Worm (Caenorhabditis elegans) whole organism, young adult: Measurements from ENCODE around the gene ZK287.1.

ENCODE experiments used
- B0035.1 ChIP-seq: sonication (generic microtip); optimal IDR thresholded peaks from 2 replicates; lab custom pipeline; 2016; ENCODE audit warnings: missing genetic modification characterization, mild to moderate bottlenecking, missing compliant biosample characterization, missing genotype, missing genetic modification reagents
- C06A6.2 ChIP-seq: fragments of 200-800 bp; sonication (Bioruptor generic); conservative IDR thresholded peaks from 2 replicates; pipeline ENCODE4 v1.3.6; 2022; ENCODE audit warnings: missing genetic modification characterization, missing compliant biosample characterization
- C17E4.6 ChIP-seq: fragments of 200-800 bp; sonication (Bioruptor generic); IDR thresholded peaks from 2 replicates; pipeline ENCODE4 v1.3.6; 2022; ENCODE audit warnings: missing genetic modification reagents, missing genetic modification characterization, missing compliant biosample characterization
- F10E7.11 ChIP-seq: sonication (generic microtip); optimal IDR thresholded peaks from 2 replicates; lab custom pipeline; 2017; ENCODE audit warnings: mild to moderate bottlenecking, missing genetic modification characterization, moderate library complexity, missing compliant biosample characterization
- F52B5.7 ChIP-seq: sonication (generic microtip); optimal IDR thresholded peaks from 2 replicates; lab custom pipeline; 2016; ENCODE audit warnings: mild to moderate bottlenecking, missing genetic modification characterization, missing compliant biosample characterization
- K11D2.4 ChIP-seq: fragments of 200-800 bp; sonication (Bioruptor generic); IDR thresholded peaks from 2 replicates; pipeline ENCODE4 v1.3.6; 2022; ENCODE audit warnings: missing genetic modification reagents, missing genetic modification characterization, missing compliant biosample characterization
- K12H6.12 ChIP-seq: fragments of 200-800 bp; sonication (Bioruptor generic); optimal IDR thresholded peaks from 2 replicates; lab custom pipeline; 2018; ENCODE audit warnings: mild to moderate bottlenecking, missing genetic modification characterization, missing compliant biosample characterization
- Y53F4B.3 ChIP-seq: fragments of 200-800 bp; sonication (Bioruptor generic); IDR thresholded peaks from 2 replicates; pipeline ENCODE4 v1.3.6; 2022; ENCODE audit warnings: missing genetic modification reagents, missing genetic modification characterization, missing compliant biosample characterization
- Y56A3A.18 ChIP-seq: fragments of 200-800 bp; sonication (Bioruptor generic); IDR thresholded peaks from 2 replicates; pipeline ENCODE4 v1.3.6; 2022; ENCODE audit warnings: missing genetic modification reagents, missing genetic modification characterization, missing compliant biosample characterization
- ZK185.1 ChIP-seq: sonication (generic microtip); optimal IDR thresholded peaks from 2 replicates; lab custom pipeline; 2016; ENCODE audit warnings: mild to moderate bottlenecking, missing genetic modification characterization, missing compliant biosample characterization; ENCODE audit not compliant: poor library complexity, severe bottlenecking
- athp-1 ChIP-seq: sonication (generic microtip); optimal IDR thresholded peaks from 2 replicates; lab custom pipeline; 2017; ENCODE audit warnings: mild to moderate bottlenecking, missing genetic modification characterization, missing compliant biosample characterization
- attf-5 ChIP-seq: fragments of 200-800 bp; sonication (Bioruptor generic); optimal IDR thresholded peaks from 2 replicates; lab custom pipeline; 2018; ENCODE audit warnings: mild to moderate bottlenecking, missing genetic modification characterization, missing compliant biosample characterization
- bed-2 ChIP-seq: fragments of 200-800 bp; sonication (Bioruptor generic); IDR thresholded peaks from 2 replicates; pipeline ENCODE4 v1.3.6; 2022; ENCODE audit warnings: missing genetic modification reagents, missing genetic modification characterization, missing compliant biosample characterization
- cebp-2 ChIP-seq: fragments of 200-800 bp; sonication (Bioruptor generic); IDR thresholded peaks from 2 replicates; pipeline ENCODE4 v1.3.6; 2022; ENCODE audit warnings: missing genetic modification characterization, missing compliant biosample characterization
- ceh-40 ChIP-seq: fragments of 200-800 bp; sonication (Bioruptor generic); IDR thresholded peaks from 2 replicates; pipeline ENCODE4 v1.3.6; 2022; ENCODE audit warnings: missing genetic modification characterization, missing compliant biosample characterization
- ekl-4 ChIP-seq: fragments of 200-800 bp; sonication (Bioruptor generic); IDR thresholded peaks from 2 replicates; pipeline ENCODE4 v1.3.6; 2022; ENCODE audit warnings: missing genetic modification reagents, missing genetic modification characterization, missing compliant biosample characterization
- fkh-3 ChIP-seq: sonication (generic microtip); optimal IDR thresholded peaks from 2 replicates; lab custom pipeline; 2016; ENCODE audit warnings: mild to moderate bottlenecking, missing genetic modification characterization, missing compliant biosample characterization
- hmg-1.2 ChIP-seq: fragments of 200-800 bp; sonication (Bioruptor generic); IDR thresholded peaks from 2 replicates; pipeline ENCODE4 v1.3.6; 2022; ENCODE audit warnings: missing genetic modification reagents, missing genetic modification characterization, missing compliant biosample characterization
- let-607 ChIP-seq, 2 experiments: fragments of 200-800 bp in 1 of 2; sonication (Bioruptor generic) in 1 of 2; sonication (generic microtip) in 1 of 2; optimal IDR thresholded peaks; 2 replicates each; lab custom pipeline; 2016 to 2018; ENCODE audit warnings: mild to moderate bottlenecking in 2 of 2, missing compliant biosample characterization in 2 of 2, missing genetic modification characterization in 2 of 2, moderate library complexity in 2 of 2, missing genotype in 1 of 2
- lin-35 ChIP-seq, 3 experiments: fragments of 150-350 bp in 2 of 3; sonication (generic microtip) in 1 of 3; optimal IDR thresholded peaks; 2 replicates each; lab custom pipeline; 2014 to 2018; ENCODE audit warnings: missing biosample characterization in 3 of 3, missing genetic modification characterization in 3 of 3, missing genetic modification reagents in 3 of 3
- madf-6 ChIP-seq: fragments of 200-800 bp; sonication (Bioruptor generic); IDR thresholded peaks from 2 replicates; pipeline ENCODE4 v1.3.6; 2022; ENCODE audit warnings: missing genetic modification reagents, missing genetic modification characterization, missing compliant biosample characterization
- mel-28 ChIP-seq: sonication (generic microtip); optimal IDR thresholded peaks from 2 replicates; lab custom pipeline; 2016; ENCODE audit warnings: borderline replicate concordance, mild to moderate bottlenecking, missing genetic modification characterization, missing compliant biosample characterization
- mes-4 ChIP-seq: sonication (generic microtip); optimal IDR thresholded peaks from 2 replicates; lab custom pipeline; 2016; ENCODE audit warnings: missing genotype, missing genetic modification characterization, missing compliant biosample characterization
- nfya-1 ChIP-seq: sonication (generic microtip); optimal IDR thresholded peaks from 2 replicates; lab custom pipeline; 2017; ENCODE audit warnings: antibody characterized with exemption, missing compliant biosample characterization, missing genetic modification characterization, borderline replicate concordance; ENCODE audit not compliant: insufficient read depth
- nfyb-1 ChIP-seq: fragments of 200-800 bp; sonication (Bioruptor generic); IDR thresholded peaks from 2 replicates; pipeline ENCODE4 v1.3.6; 2022; ENCODE audit warnings: missing genetic modification reagents, missing genetic modification characterization, missing compliant biosample characterization
- nhr-27 ChIP-seq: fragments of 200-800 bp; sonication (Bioruptor generic); optimal IDR thresholded peaks from 2 replicates; lab custom pipeline; 2018; ENCODE audit warnings: mild to moderate bottlenecking, missing genetic modification characterization, moderate library complexity, missing compliant biosample characterization
- rcor-1 ChIP-seq: fragments of 200-800 bp; sonication (Bioruptor generic); IDR thresholded peaks from 2 replicates; pipeline ENCODE4 v1.3.6; 2022; ENCODE audit warnings: missing genetic modification reagents, missing genetic modification characterization, missing compliant biosample characterization
- sea-2 ChIP-seq: fragments of 200-800 bp; sonication (Bioruptor generic); IDR thresholded peaks from 2 replicates; pipeline ENCODE4 v1.3.6; 2022; ENCODE audit warnings: missing genetic modification characterization, missing compliant biosample characterization
- snpc-1.3 ChIP-seq: sonication (generic microtip); optimal IDR thresholded peaks from 2 replicates; lab custom pipeline; 2017; ENCODE audit warnings: missing genetic modification characterization, mild to moderate bottlenecking, missing compliant biosample characterization, antibody characterized with exemption, moderate library complexity, missing genotype, missing genetic modification reagents; ENCODE audit not compliant: insufficient read depth
- unc-62 ChIP-seq: fragments of 150-350 bp; optimal IDR thresholded peaks from 2 replicates; lab custom pipeline; 2014; ENCODE audit warnings: missing biosample characterization, missing genetic modification reagents, missing genetic modification characterization
- xnd-1 ChIP-seq: sonication (generic microtip); optimal IDR thresholded peaks from 2 replicates; lab custom pipeline; 2016; ENCODE audit warnings: missing genotype, missing genetic modification reagents, missing genetic modification characterization, missing compliant biosample characterization
- zfh-2 ChIP-seq: fragments of 200-800 bp; sonication (Bioruptor generic); conservative IDR thresholded peaks from 2 replicates; pipeline ENCODE4 v1.3.6; 2022; ENCODE audit warnings: missing genetic modification reagents, missing genetic modification characterization, missing compliant biosample characterization
- zim-3 ChIP-seq: sonication (generic microtip); optimal IDR thresholded peaks from 2 replicates; lab custom pipeline; 2017; ENCODE audit warnings: mild to moderate bottlenecking, missing genetic modification characterization, moderate library complexity, missing compliant biosample characterization
- ztf-18 ChIP-seq: sonication (generic microtip); optimal IDR thresholded peaks from 2 replicates; lab custom pipeline; 2016; ENCODE audit warnings: missing genotype, mild to moderate bottlenecking, missing genetic modification characterization, missing compliant biosample characterization
- ztf-6 ChIP-seq: fragments of 200-800 bp; sonication (Bioruptor generic); IDR thresholded peaks from 2 replicates; pipeline ENCODE4 v1.3.6; 2022; ENCODE audit warnings: missing genetic modification reagents, missing genetic modification characterization, missing compliant biosample characterization

ZK287.1 gene

DNA sequence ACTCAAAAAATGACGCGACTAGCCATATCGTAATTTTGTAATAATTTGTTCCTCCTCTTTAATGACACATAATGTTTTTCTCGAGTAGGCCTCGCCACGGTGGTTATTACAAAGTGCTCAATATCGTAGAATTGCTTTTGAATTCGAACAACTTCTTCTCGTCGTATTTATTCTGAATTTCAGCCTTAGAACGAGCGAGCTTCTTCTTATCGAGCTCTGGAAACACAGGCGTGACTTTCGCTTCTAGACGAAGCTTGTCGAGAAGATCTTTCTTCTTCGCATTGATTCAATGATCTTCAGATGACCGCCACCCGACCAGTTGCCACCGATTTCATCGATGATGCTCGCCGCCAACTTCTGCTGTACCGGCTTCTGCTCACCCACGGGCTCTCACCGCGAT, 15.2 kb upstream of the ZK287.1 start, which contains the start of gene T06E4.21:
Gene T06E4.21 (plus strand): TSS at position 301 of the 400 bp plus-strand sequence.
- TF ChIP-seq lin-35 (GFP tag; optimal IDR thresholded peaks at IDR 0.05; lab: Kevin White, UChicago) (no peak), nfya-1 (tag; lab: Kevin White, UChicago) (no peak), xnd-1 (tag; lab: Kevin White, UChicago) (no peak), F10E7.11 (tag; lab: Kevin White, UChicago) (no peak), F52B5.7 (tag; lab: Kevin White, UChicago) (no peak), sea-2 (GFP tag; lab: Robert Waterston, UW) (no peak), zfh-2 (no peak), rcor-1 (no peak), ceh-40 (GFP tag; lab: Robert Waterston, UW) (no peak), ztf-18 (no peak), Y56A3A.18 (no peak), K11D2.4 (GFP tag; lab: Robert Waterston, UW) (no peak), athp-1 (tag; lab: Kevin White, UChicago) (no peak), snpc-1.3 (tag; lab: Kevin White, UChicago) (no peak)

DNA sequence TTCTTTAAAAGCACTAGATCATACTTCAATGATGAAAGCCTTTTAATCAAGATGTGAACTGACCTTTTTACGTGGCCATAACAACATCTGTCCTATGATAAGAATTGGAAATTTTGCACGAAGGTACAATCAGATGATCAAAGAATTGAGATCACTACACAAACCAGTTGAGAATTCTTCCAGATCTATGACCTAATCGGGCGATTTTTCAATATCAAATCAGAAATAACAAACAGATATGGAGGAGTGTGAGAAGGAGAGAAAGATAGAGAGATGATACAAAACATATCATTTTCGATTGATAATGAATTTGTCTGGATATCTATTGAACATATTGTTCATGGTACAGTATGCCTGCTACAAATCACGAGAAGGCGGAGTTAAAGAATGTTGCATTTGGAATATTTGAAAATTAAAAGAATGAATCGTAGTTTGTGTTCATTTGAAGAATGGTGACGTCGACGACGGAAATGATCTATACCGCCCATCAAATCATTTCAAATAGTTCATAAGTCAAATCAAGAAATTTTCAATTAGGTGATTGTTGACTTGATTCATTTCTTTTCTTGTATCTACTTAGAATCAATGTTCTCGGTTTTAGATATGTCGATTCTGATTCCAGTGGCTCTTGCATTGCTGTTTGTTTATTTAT, 12.2 kb upstream of the ZK287.1 start, which contains the start of gene cyp-29A4:
Gene cyp-29A4 (plus strand): TSS at position 602 of the 652 bp plus-strand sequence.
- no peak for TF ChIP-seq snpc-1.3 (tag; lab: Kevin White, UChicago)
- TF ChIP-seq C17E4.6 (GFP tag; lab: Robert Waterston, UW): no peak
- no peak for TF ChIP-seq ZK185.1 (tag; lab: Kevin White, UChicago)
- no peak for TF ChIP-seq cebp-2 (GFP tag; lab: Robert Waterston, UW)
- TF ChIP-seq K11D2.4 (GFP tag; lab: Robert Waterston, UW): no peak
- no peak for TF ChIP-seq nhr-27
- TF ChIP-seq unc-62 (GFP tag; lab: Kevin White, UChicago): no peak
- TF ChIP-seq bed-2 (GFP tag; lab: Robert Waterston, UW): no peak
- TF ChIP-seq Y53F4B.3 (GFP tag; lab: Robert Waterston, UW): no peak
- no peak for TF ChIP-seq hmg-1.2 (GFP tag; lab: Robert Waterston, UW)
- no peak for TF ChIP-seq madf-6 (GFP tag; lab: Robert Waterston, UW)
- no peak for TF ChIP-seq mel-28 (tag; lab: Kevin White, UChicago)
- TF ChIP-seq fkh-3 (tag; lab: Kevin White, UChicago): no peak
- no peak for TF ChIP-seq ztf-6 (GFP tag; lab: Robert Waterston, UW)
- no peak for TF ChIP-seq rcor-1
- no peak for TF ChIP-seq attf-5 (GFP tag; lab: Kevin White, UChicago)
- no peak for TF ChIP-seq mes-4
- no peak for TF ChIP-seq zim-3 (tag; lab: Kevin White, UChicago)

DNA sequence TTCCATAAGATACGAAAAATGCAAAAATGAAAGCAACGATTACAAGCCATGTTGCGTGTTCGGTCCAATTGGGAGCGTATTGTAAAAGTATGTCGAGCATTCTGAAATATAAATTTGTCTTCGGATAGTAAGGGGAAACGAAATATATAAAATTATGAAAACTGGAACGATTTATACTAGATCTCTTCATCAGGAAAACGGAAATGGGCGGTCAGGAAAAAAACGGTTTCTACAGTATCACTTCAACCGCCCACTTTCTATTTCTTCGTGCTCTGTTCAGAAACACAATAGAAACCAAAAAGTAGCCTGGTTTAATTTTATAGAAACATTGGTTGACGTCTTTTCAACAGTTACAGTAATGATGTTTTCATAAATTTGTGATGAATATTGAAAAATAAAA, 5.0 kb upstream of the ZK287.1 start, which contains the start of gene pitr-4:
Gene pitr-4 (minus strand): TSS at position 101 of the 400 bp plus-strand sequence.
- no peak for TF ChIP-seq sea-2 (GFP tag; lab: Robert Waterston, UW)
- no peak for TF ChIP-seq nfyb-1 (GFP tag; lab: Robert Waterston, UW)
- no peak for TF ChIP-seq B0035.1 (tag; lab: Kevin White, UChicago)
- no peak for TF ChIP-seq C17E4.6 (GFP tag; lab: Robert Waterston, UW)
- TF ChIP-seq, all 124 proteins: peak for 0

DNA sequence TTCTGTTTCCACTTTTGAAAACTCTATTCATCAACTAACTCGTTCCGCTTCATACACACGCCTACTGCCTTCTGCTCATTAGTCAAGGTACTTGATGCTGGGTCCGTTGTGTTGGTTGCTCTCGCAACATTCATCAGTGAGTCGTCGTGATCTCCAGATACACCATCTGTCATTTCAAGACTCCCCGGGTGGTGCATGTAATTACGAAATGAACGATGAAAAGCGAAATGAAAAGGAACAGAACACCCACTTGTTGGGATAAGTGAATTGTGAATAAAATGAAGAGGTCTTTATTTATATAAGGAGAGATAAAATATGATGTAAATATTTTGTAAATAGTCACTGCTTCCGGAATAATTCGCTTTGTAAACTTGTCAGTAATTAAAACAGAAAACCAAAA, 2.5 kb upstream of the ZK287.1 start:
- no peak for TF ChIP-seq K12H6.12 (tag; lab: Kevin White, UChicago)
- no peak for TF ChIP-seq let-607 (tag; optimal IDR thresholded peaks at IDR 0.05; lab: Kevin White, UChicago)
- TF ChIP-seq ekl-4: no peak
- TF ChIP-seq C06A6.2 (GFP tag; lab: Robert Waterston, UW): no peak
